Worm (Caenorhabditis elegans) whole organism, late embryonic: ENCODE measurements around the gene aipl-1.

Source experiments
- C38D4.7 ChIP-seq: fragments of 200-800 bp; sonication (Bioruptor generic); optimal IDR thresholded peaks from 2 replicates; lab custom pipeline; 2018; ENCODE audit warnings: mild to moderate bottlenecking, missing genetic modification characterization, moderate library complexity, missing compliant biosample characterization
- F13H6.1 ChIP-seq: sonication (generic microtip); optimal IDR thresholded peaks from 2 replicates; lab custom pipeline; 2016; ENCODE audit warnings: missing genetic modification characterization, missing compliant biosample characterization
- K09A11.1 ChIP-seq: sonication (generic microtip); optimal IDR thresholded peaks from 2 replicates; lab custom pipeline; 2017; ENCODE audit warnings: antibody characterized with exemption, mild to moderate bottlenecking, missing genetic modification characterization, missing compliant biosample characterization; ENCODE audit not compliant: insufficient read depth
- Y22D7AL.16 ChIP-seq: sonication (generic microtip); optimal IDR thresholded peaks from 2 replicates; lab custom pipeline; 2016; ENCODE audit warnings: missing genetic modification characterization, missing compliant biosample characterization
- ceh-14 ChIP-seq: sonication (generic microtip); optimal IDR thresholded peaks from 2 replicates; lab custom pipeline; 2016; ENCODE audit warnings: missing genotype, missing genetic modification characterization, missing compliant biosample characterization
- ceh-18 ChIP-seq: sonication (generic microtip); optimal IDR thresholded peaks from 2 replicates; lab custom pipeline; 2016; ENCODE audit warnings: missing genetic modification characterization, missing compliant biosample characterization
- ceh-19 ChIP-seq: fragments of 200-800 bp; sonication (Bioruptor generic); optimal IDR thresholded peaks from 2 replicates; lab custom pipeline; 2018; ENCODE audit warnings: mild to moderate bottlenecking, missing genetic modification characterization, missing compliant biosample characterization
- ceh-2 ChIP-seq: sonication (generic microtip); optimal IDR thresholded peaks from 2 replicates; lab custom pipeline; 2016; ENCODE audit warnings: missing genotype, missing genetic modification characterization, missing compliant biosample characterization
- ceh-22 ChIP-seq: sonication (generic microtip); optimal IDR thresholded peaks from 2 replicates; lab custom pipeline; 2017; ENCODE audit warnings: missing biosample characterization, missing genetic modification characterization
- ceh-24 ChIP-seq: sonication (generic microtip); optimal IDR thresholded peaks from 2 replicates; lab custom pipeline; 2016; ENCODE audit warnings: mild to moderate bottlenecking, missing genetic modification characterization, missing compliant biosample characterization
- ceh-34 ChIP-seq: sonication (generic microtip); optimal IDR thresholded peaks from 2 replicates; lab custom pipeline; 2016; ENCODE audit warnings: mild to moderate bottlenecking, missing genetic modification characterization, missing compliant biosample characterization
- ceh-45 ChIP-seq: fragments of 200-800 bp; sonication (Bioruptor generic); IDR thresholded peaks from 2 replicates; pipeline ENCODE4 v1.3.6; 2022; ENCODE audit warnings: missing genetic modification reagents, missing genetic modification characterization, missing compliant biosample characterization
- ceh-48 ChIP-seq: sonication (generic microtip); optimal IDR thresholded peaks from 2 replicates; lab custom pipeline; 2016; ENCODE audit warnings: missing genetic modification characterization, inconsistent platforms, missing compliant biosample characterization
- ceh-9 ChIP-seq: sonication (generic microtip); optimal IDR thresholded peaks from 2 replicates; lab custom pipeline; 2016; ENCODE audit warnings: mild to moderate bottlenecking, missing genetic modification characterization, inconsistent platforms, missing compliant biosample characterization
- che-1 ChIP-seq: sonication (generic microtip); optimal IDR thresholded peaks from 2 replicates; lab custom pipeline; 2016; ENCODE audit warnings: mild to moderate bottlenecking, missing genetic modification characterization, missing compliant biosample characterization
- dmd-4 ChIP-seq: sonication (generic microtip); optimal IDR thresholded peaks from 2 replicates; lab custom pipeline; 2016; ENCODE audit warnings: borderline replicate concordance, missing genetic modification characterization, missing compliant biosample characterization
- dve-1 ChIP-seq: sonication (generic microtip); optimal IDR thresholded peaks from 2 replicates; lab custom pipeline; 2017; ENCODE audit warnings: antibody characterized with exemption, mild to moderate bottlenecking, missing genetic modification characterization, missing compliant biosample characterization
- elt-2 ChIP-seq: sonication (generic microtip); optimal IDR thresholded peaks from 2 replicates; lab custom pipeline; 2016; ENCODE audit warnings: missing genetic modification reagents, missing genetic modification characterization, missing compliant biosample characterization
- elt-4 ChIP-seq: sonication (generic microtip); optimal IDR thresholded peaks from 2 replicates; lab custom pipeline; 2016; ENCODE audit warnings: missing genetic modification characterization, missing compliant biosample characterization
- ets-4 ChIP-seq: sonication (generic microtip); optimal IDR thresholded peaks from 2 replicates; lab custom pipeline; 2016; ENCODE audit warnings: missing genetic modification characterization, missing compliant biosample characterization
- eyg-1 ChIP-seq: sonication (generic microtip); optimal IDR thresholded peaks from 2 replicates; lab custom pipeline; 2016; ENCODE audit warnings: missing genotype, missing genetic modification characterization, missing compliant biosample characterization
- fkh-10 ChIP-seq: fragments of 150-350 bp; optimal IDR thresholded peaks from 2 replicates; lab custom pipeline; 2014; ENCODE audit warnings: missing biosample characterization, missing genetic modification reagents, missing genetic modification characterization
- fkh-6 ChIP-seq: sonication (generic microtip); optimal IDR thresholded peaks from 2 replicates; lab custom pipeline; 2016; ENCODE audit warnings: missing genetic modification characterization, missing compliant biosample characterization
- gmeb-2 ChIP-seq: sonication (generic microtip); optimal IDR thresholded peaks from 2 replicates; lab custom pipeline; 2016; ENCODE audit warnings: missing genetic modification characterization, inconsistent platforms, missing compliant biosample characterization
- hlh-15 ChIP-seq: sonication (generic microtip); optimal IDR thresholded peaks from 2 replicates; lab custom pipeline; 2016; ENCODE audit warnings: missing genetic modification characterization, missing compliant biosample characterization
- hlh-6 ChIP-seq: sonication (generic microtip); optimal IDR thresholded peaks from 2 replicates; lab custom pipeline; 2016; ENCODE audit warnings: missing genotype, missing genetic modification characterization, missing compliant biosample characterization
- hlh-8 ChIP-seq: sonication (generic microtip); optimal IDR thresholded peaks from 2 replicates; lab custom pipeline; 2016; ENCODE audit warnings: missing genotype, missing genetic modification characterization, missing compliant biosample characterization
- lim-6 ChIP-seq: sonication (generic microtip); optimal IDR thresholded peaks from 2 replicates; lab custom pipeline; 2016; ENCODE audit warnings: missing genetic modification characterization, missing compliant biosample characterization
- madf-2 ChIP-seq: sonication (generic microtip); optimal IDR thresholded peaks from 2 replicates; lab custom pipeline; 2017; ENCODE audit warnings: missing genetic modification characterization, missing compliant biosample characterization
- mec-3 ChIP-seq: sonication (generic microtip); optimal IDR thresholded peaks from 2 replicates; lab custom pipeline; 2016; ENCODE audit warnings: borderline replicate concordance, missing genetic modification characterization, missing compliant biosample characterization
- nhr-232 ChIP-seq: sonication (generic microtip); optimal IDR thresholded peaks from 2 replicates; lab custom pipeline; 2016; ENCODE audit warnings: missing genetic modification characterization, missing compliant biosample characterization
- npax-4 ChIP-seq: sonication (generic microtip); optimal IDR thresholded peaks from 2 replicates; lab custom pipeline; 2016; ENCODE audit warnings: missing genetic modification characterization, missing compliant biosample characterization
- pat-9 ChIP-seq: fragments of 200-800 bp; sonication (Bioruptor generic); optimal IDR thresholded peaks from 2 replicates; lab custom pipeline; 2018; ENCODE audit warnings: mild to moderate bottlenecking, missing genetic modification characterization, moderate library complexity, missing compliant biosample characterization
- pha-2 ChIP-seq: sonication (generic microtip); optimal IDR thresholded peaks from 2 replicates; lab custom pipeline; 2017; ENCODE audit warnings: mild to moderate bottlenecking, missing genetic modification characterization, missing compliant biosample characterization
- pros-1 ChIP-seq: fragments of 150-350 bp; optimal IDR thresholded peaks from 2 replicates; lab custom pipeline; 2014; ENCODE audit warnings: missing biosample characterization, missing genetic modification reagents, missing genetic modification characterization
- ref-2 ChIP-seq: sonication (generic microtip); optimal IDR thresholded peaks from 2 replicates; lab custom pipeline; 2016; ENCODE audit warnings: missing genetic modification characterization, missing compliant biosample characterization
- rnt-1 ChIP-seq: sonication (generic microtip); optimal IDR thresholded peaks from 2 replicates; lab custom pipeline; 2016; ENCODE audit warnings: missing genetic modification characterization, missing compliant biosample characterization
- sdc-2 ChIP-seq: sonication (generic microtip); optimal IDR thresholded peaks from 2 replicates; lab custom pipeline; 2016; ENCODE audit warnings: missing genotype, missing genetic modification characterization, missing compliant biosample characterization
- sox-2 ChIP-seq: fragments of 200-800 bp; sonication (Bioruptor generic); IDR thresholded peaks from 2 replicates; pipeline ENCODE4 v1.3.6; 2022; ENCODE audit warnings: missing genetic modification reagents, missing genetic modification characterization, missing compliant biosample characterization
- sox-4 ChIP-seq: sonication (generic microtip); optimal IDR thresholded peaks from 2 replicates; lab custom pipeline; 2017; ENCODE audit warnings: mild to moderate bottlenecking, missing genetic modification characterization, inconsistent platforms, missing compliant biosample characterization
- syd-9 ChIP-seq: sonication (generic microtip); optimal IDR thresholded peaks from 2 replicates; lab custom pipeline; 2016; ENCODE audit warnings: mild to moderate bottlenecking, missing genetic modification characterization, moderate library complexity, missing compliant biosample characterization
- tbx-2 ChIP-seq: sonication (generic microtip); optimal IDR thresholded peaks from 2 replicates; lab custom pipeline; 2016; ENCODE audit warnings: missing genetic modification characterization, missing compliant biosample characterization
- tbx-7 ChIP-seq: sonication (generic microtip); optimal IDR thresholded peaks from 2 replicates; lab custom pipeline; 2016; ENCODE audit warnings: missing genotype, missing genetic modification characterization, missing compliant biosample characterization
- ttx-3 ChIP-seq: sonication (generic microtip); optimal IDR thresholded peaks from 2 replicates; lab custom pipeline; 2016; ENCODE audit warnings: missing genetic modification reagents, missing genetic modification characterization, missing compliant biosample characterization
- unc-3 ChIP-seq, 2 experiments: fragments of 200-800 bp in 1 of 2; sonication (Bioruptor generic) in 1 of 2; sonication (generic microtip) in 1 of 2; conservative IDR thresholded peaks in 1 of 2; optimal IDR thresholded peaks in 1 of 2; 2 replicates each; pipeline versions ENCODE4 v1.3.6 to Lab custom; 2016 to 2022; ENCODE audit warnings: missing compliant biosample characterization in 2 of 2, missing genetic modification characterization in 2 of 2, missing genetic modification reagents in 1 of 2
- unc-42 ChIP-seq: sonication (generic microtip); optimal IDR thresholded peaks from 2 replicates; lab custom pipeline; 2016; ENCODE audit warnings: missing genotype, missing genetic modification characterization, missing compliant biosample characterization
- unc-86 ChIP-seq: sonication (generic microtip); optimal IDR thresholded peaks from 2 replicates; lab custom pipeline; 2016; ENCODE audit warnings: missing genetic modification characterization, missing compliant biosample characterization
- zip-5 ChIP-seq: sonication (generic microtip); optimal IDR thresholded peaks from 2 replicates; lab custom pipeline; 2016; ENCODE audit warnings: missing genetic modification characterization, missing compliant biosample characterization
- ztf-16 ChIP-seq: sonication (generic microtip); optimal IDR thresholded peaks from 2 replicates; lab custom pipeline; 2017; ENCODE audit warnings: missing genetic modification characterization, missing compliant biosample characterization

The aipl-1 gene

ce11 chrV:15087207-15087706 lies 49.3 kb downstream of the aipl-1 start, which contains the start of the genes C01G10.15 and C01G10.6:
C01G10.15 (minus strand) TSS chrV:15087307.
C01G10.6 (plus strand) TSS chrV:15087656.
- no peak for TF ChIP-seq tbx-2 (tag; lab: Kevin White, UChicago)
- TF ChIP-seq hlh-15 (tag; lab: Kevin White, UChicago) = no peak
- TF ChIP-seq fkh-10 (GFP tag; lab: Kevin White, UChicago) = no peak
- no peak for TF ChIP-seq fkh-6
- TF ChIP-seq elt-4 (tag; lab: Kevin White, UChicago) = no peak

DNA sequence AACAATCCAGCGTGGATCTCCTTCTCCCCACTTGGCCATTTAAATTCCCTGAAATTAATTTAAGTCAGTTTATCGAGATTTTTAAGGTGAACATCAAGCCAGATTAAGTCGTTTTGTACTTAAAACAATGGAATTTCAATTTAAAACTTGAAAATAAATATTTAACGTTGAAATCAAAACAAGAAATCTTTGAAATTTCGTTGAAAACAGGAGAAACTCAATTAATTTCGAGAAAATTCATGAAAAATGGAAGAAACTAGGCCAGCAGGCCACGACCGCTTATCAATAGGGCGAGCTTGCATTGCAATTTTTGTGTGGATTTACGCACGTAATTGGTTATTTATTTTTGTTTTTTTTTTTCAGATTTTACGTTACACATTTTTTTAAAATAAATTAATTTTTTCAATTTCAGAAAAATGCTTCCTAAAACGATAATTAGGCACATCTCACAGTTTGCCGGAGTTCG lies 51.2 kb downstream of the aipl-1 start, which contains the start of the genes ahsa-1 and C01G10.7:
ahsa-1 (minus strand) TSS at position 51 of the 466 bp plus-strand sequence.
C01G10.7 (plus strand) TSS at position 413 of the 466 bp plus-strand sequence.
- no peak for TF ChIP-seq sox-2 (GFP tag; lab: Robert Waterston, UW)
- TF ChIP-seq pros-1 (tag; lab: Kevin White, UChicago) = no peak
- TF ChIP-seq elt-4 (tag; lab: Kevin White, UChicago) = no peak
- peak; percentile 51 for TF ChIP-seq sdc-2 (tag; lab: Kevin White, UChicago)
- TF ChIP-seq C38D4.7 (GFP tag; lab: Kevin White, UChicago) = no peak
- peak; percentile 72 for TF ChIP-seq unc-86
- TF ChIP-seq hlh-8 (tag; lab: Kevin White, UChicago) = peak; percentile 86
- peak; percentile 92 for TF ChIP-seq tbx-7
- peak; percentile 98 for TF ChIP-seq unc-42
- TF ChIP-seq ceh-14 (tag; lab: Kevin White, UChicago) = peak; percentile 94
- no peak for TF ChIP-seq hlh-15 (tag; lab: Kevin White, UChicago)
- no peak for TF ChIP-seq fkh-10 (GFP tag; lab: Kevin White, UChicago)
- peak; percentile 68 for TF ChIP-seq ceh-34 (tag; lab: Kevin White, UChicago)
- TF ChIP-seq syd-9 (tag; lab: Kevin White, UChicago) = peak; percentile 10
- peak; percentile 97 for TF ChIP-seq ceh-2
- peak; percentile 29 for TF ChIP-seq ceh-48 (tag; lab: Kevin White, UChicago)
- TF ChIP-seq F13H6.1 (tag; lab: Kevin White, UChicago) = peak; percentile 77
- no peak for TF ChIP-seq Y22D7AL.16 (tag; lab: Kevin White, UChicago)
- TF ChIP-seq ceh-18 (tag; lab: Kevin White, UChicago) = peak; percentile 81
- peak; percentile 80 for TF ChIP-seq rnt-1 (tag; lab: Kevin White, UChicago)
- TF ChIP-seq nhr-232 (tag; lab: Kevin White, UChicago) = no peak
- TF ChIP-seq ets-4 (tag; lab: Kevin White, UChicago) = peak; percentile 97
- TF ChIP-seq dve-1 (tag; lab: Kevin White, UChicago) = peak; percentile 18
- no peak for TF ChIP-seq pat-9 (tag; lab: Kevin White, UChicago)
- peak; percentile 89 for TF ChIP-seq lim-6 (tag; lab: Kevin White, UChicago)
- peak; percentile 85 for TF ChIP-seq mec-3 (tag; lab: Kevin White, UChicago)
- TF ChIP-seq ceh-22 (tag; lab: Kevin White, UChicago) = no peak
- no peak for TF ChIP-seq K09A11.1 (tag; lab: Kevin White, UChicago)
- peak; percentile 63 for TF ChIP-seq ttx-3 (tag; lab: Kevin White, UChicago)
- no peak for TF ChIP-seq ceh-24 (tag; lab: Kevin White, UChicago)
- peak; percentile 96 for TF ChIP-seq tbx-2 (tag; lab: Kevin White, UChicago)
- no peak for TF ChIP-seq che-1 (tag; lab: Kevin White, UChicago)
- no peak for TF ChIP-seq dmd-4 (tag; lab: Kevin White, UChicago)
- no peak for TF ChIP-seq ceh-45 (GFP tag; lab: Robert Waterston, UW)
- no peak for TF ChIP-seq ceh-9 (tag; lab: Kevin White, UChicago)
- peak; percentile 84 for TF ChIP-seq ref-2 (tag; lab: Kevin White, UChicago)
- TF ChIP-seq npax-4 (tag; lab: Kevin White, UChicago) = no peak
- peak; percentile 66 for TF ChIP-seq eyg-1 (tag; lab: Kevin White, UChicago)
- TF ChIP-seq elt-2 (tag; lab: Kevin White, UChicago) = peak; percentile 76
- TF ChIP-seq madf-2 (tag; lab: Kevin White, UChicago) = peak; percentile 35
- peak; percentile 15 for TF ChIP-seq hlh-6
- peak; percentile 40; the same call in 1 of the 2 replicates for TF ChIP-seq unc-3 (GFP tag; conservative IDR thresholded peaks at IDR 0.05; lab: Robert Waterston, UW)
- peak; percentile 0 for TF ChIP-seq unc-3 (tag; optimal IDR thresholded peaks at IDR 0.05; lab: Kevin White, UChicago)
- TF ChIP-seq zip-5 (tag; lab: Kevin White, UChicago) = peak; percentile 76
- peak; percentile 15 for TF ChIP-seq gmeb-2 (tag; lab: Kevin White, UChicago)
- peak; percentile 21 for TF ChIP-seq ceh-19 (GFP tag; lab: Kevin White, UChicago)
- TF ChIP-seq ztf-16 (tag; lab: Kevin White, UChicago) = peak; percentile 70
- peak; percentile 31 for TF ChIP-seq pha-2
- no peak for TF ChIP-seq sox-4 (tag; lab: Kevin White, UChicago)
